Fruit fly (Drosophila melanogaster): Measurements from ENCODE around the gene CG43050.

CG43050 gene

dm6 chr2L:13106507-13106906 is 12.6 kb upstream of the CG43050 start, which contains the start of gene Ttc30:
Gene Ttc30 (plus strand): TSS chr2L:13106807.
- TF ChIP-seq CG17801 (GFP tag; optimal IDR thresholded peaks at IDR 0.05; ENCODE audit: partially characterized antibody) = no peak

- no peak for TF ChIP-seq CG17801 (GFP tag; optimal IDR thresholded peaks at IDR 0.05; ENCODE audit: partially characterized antibody)
These were observed 5.5 kb upstream of the CG43050 start for dm6 chr2L:13113580-13113979.

dm6 chr2L:13116738-13117137 is 2.4 kb upstream of the CG43050 start:
- TF ChIP-seq CG17801 (GFP tag; optimal IDR thresholded peaks at IDR 0.05; ENCODE audit: partially characterized antibody) = no peak

dm6 chr2L:13122526-13122925 is 3.4 kb downstream of the CG43050 start:
- no peak for TF ChIP-seq CG17801 (GFP tag; optimal IDR thresholded peaks at IDR 0.05; ENCODE audit: partially characterized antibody)

- TF ChIP-seq CG17801 (GFP tag; optimal IDR thresholded peaks at IDR 0.05; ENCODE audit: partially characterized antibody) = no peak
These were observed 11.2 kb downstream of the CG43050 start, which contains the start of gene CG5122 for dm6 chr2L:13130291-13130690. Gene CG5122 (plus strand): TSS chr2L:13130591.

- TF ChIP-seq CG17801 (GFP tag; optimal IDR thresholded peaks at IDR 0.05; ENCODE audit: partially characterized antibody) = no peak
These were observed 16.8 kb downstream of the CG43050 start for dm6 chr2L:13135929-13136328.

- no peak for TF ChIP-seq CG17801 (GFP tag; optimal IDR thresholded peaks at IDR 0.05; ENCODE audit: partially characterized antibody)
These were observed 21.8 kb downstream of the CG43050 start for dm6 chr2L:13140891-13141290.

dm6 chr2L:13142803-13143202 is 23.7 kb downstream of the CG43050 start, which contains the start of gene CG9928:
Gene CG9928 (minus strand): TSS chr2L:13142903.
- TF ChIP-seq CG17801 (GFP tag; optimal IDR thresholded peaks at IDR 0.05; ENCODE audit: partially characterized antibody) = no peak

- TF ChIP-seq CG17801 (GFP tag; optimal IDR thresholded peaks at IDR 0.05; ENCODE audit: partially characterized antibody) = no peak
These were observed 24.4 kb downstream of the CG43050 start, which contains the start of gene CG16978 for dm6 chr2L:13143522-13143921. Gene CG16978 (minus strand): TSS chr2L:13143622.

dm6 chr2L:13145035-13145683 is 26.1 kb downstream of the CG43050 start:
- TF ChIP-seq CG17801 (GFP tag; optimal IDR thresholded peaks at IDR 0.05; ENCODE audit: partially characterized antibody) = peak; percentile 39

dm6 chr2L:13146254-13146653 is 27.2 kb downstream of the CG43050 start:
- TF ChIP-seq CG17801 (GFP tag; optimal IDR thresholded peaks at IDR 0.05; ENCODE audit: partially characterized antibody) = no peak

dm6 chr2L:13154313-13154712 is 35.2 kb downstream of the CG43050 start:
- TF ChIP-seq CG17801 (GFP tag; optimal IDR thresholded peaks at IDR 0.05; ENCODE audit: partially characterized antibody) = no peak

dm6 chr2L:13156349-13156748 is 37.3 kb downstream of the CG43050 start:
- no peak for TF ChIP-seq CG17801 (GFP tag; optimal IDR thresholded peaks at IDR 0.05; ENCODE audit: partially characterized antibody)

- peak; percentile 27 for TF ChIP-seq CG17801 (GFP tag; optimal IDR thresholded peaks at IDR 0.05; ENCODE audit: partially characterized antibody)
These were observed 38.8 kb downstream of the CG43050 start for dm6 chr2L:13157903-13158302.

dm6 chr2L:13158510-13158909 is 39.4 kb downstream of the CG43050 start, which contains the start of gene Pk34A:
Gene Pk34A (plus strand): TSS chr2L:13158810.
- no peak for TF ChIP-seq CG17801 (GFP tag; optimal IDR thresholded peaks at IDR 0.05; ENCODE audit: partially characterized antibody)

- TF ChIP-seq CG17801 (GFP tag; optimal IDR thresholded peaks at IDR 0.05; ENCODE audit: partially characterized antibody) = no peak
These were observed 41.1 kb downstream of the CG43050 start, which contains the start of gene kmg for dm6 chr2L:13160227-13160626. Gene kmg (plus strand): TSS chr2L:13160527.

Measured in ovary, adult (tissue).